Fruit fly (Drosophila melanogaster): ENCODE results near the gene CIAPIN1.

DNA sequence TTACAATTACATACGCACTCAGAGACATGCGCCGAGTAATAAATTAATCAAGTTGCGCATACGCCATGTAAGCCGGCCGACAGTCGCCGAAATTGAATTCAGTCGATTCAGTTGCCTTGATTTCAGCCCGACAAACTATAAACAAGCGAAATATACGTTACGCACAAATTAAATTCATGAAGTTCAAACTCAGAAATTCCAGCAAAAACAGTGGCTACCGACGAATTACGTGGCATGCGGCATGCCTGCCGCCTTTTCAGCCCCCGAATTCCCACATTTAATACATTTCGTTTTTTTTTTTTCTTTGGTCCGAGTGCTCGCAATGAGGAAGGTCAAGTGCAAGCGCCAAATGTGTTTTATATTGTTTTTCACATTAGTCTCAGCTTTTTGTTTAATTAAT, 38.3 kb downstream of the CIAPIN1 start:
- TF ChIP-seq CG1647 (GFP tag; optimal IDR thresholded peaks at IDR 0.05) (no peak), ERR (GFP tag; optimal IDR thresholded peaks at IDR 0.05) (no peak), CG9215 (GFP tag; IDR thresholded peaks at IDR 0.05) (no peak), gt (GFP tag; IDR thresholded peaks at IDR 0.05) (no peak), Atf6 (GFP tag; IDR thresholded peaks at IDR 0.05) (no peak), lmd (GFP tag; IDR thresholded peaks at IDR 0.05) (no peak)
